Fruit fly (Drosophila melanogaster): ENCODE results near the gene PIG-K.

PIG-K gene

DNA sequence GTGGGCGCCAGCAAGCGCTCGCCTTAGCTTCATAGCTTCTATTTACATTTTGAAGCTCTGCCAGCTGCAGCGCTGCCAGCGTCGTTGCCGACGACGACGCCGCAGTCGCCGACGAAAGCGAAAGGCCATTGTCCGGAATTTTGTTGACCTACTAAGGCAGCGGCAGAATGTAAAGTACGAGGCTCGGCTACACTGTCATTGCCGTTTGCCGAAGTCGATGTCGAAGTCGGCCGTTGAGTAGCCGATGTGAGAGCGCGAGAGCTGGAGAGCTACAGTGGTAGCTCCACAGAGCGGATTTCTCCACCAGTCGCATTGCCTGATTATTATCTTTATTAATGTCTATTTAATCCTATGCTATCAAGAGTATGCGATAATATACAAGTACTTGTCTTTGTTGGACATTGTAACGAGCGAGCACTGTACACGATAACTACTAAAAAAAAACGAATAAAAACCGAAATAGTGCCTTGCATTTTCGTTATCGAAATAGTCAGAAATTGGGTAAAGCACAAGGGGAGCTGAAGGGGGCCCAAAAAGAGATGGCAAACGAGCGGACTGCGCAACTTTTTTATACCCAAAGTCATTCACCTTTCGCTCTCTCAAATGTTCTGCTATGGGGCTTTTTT lies 45.5 kb downstream of the PIG-K start (continued):
- TF ChIP-seq chn (GFP tag; optimal IDR thresholded peaks at IDR 0.05): peak; percentile 92
- TF ChIP-seq CG5245 (GFP tag; optimal IDR thresholded peaks at IDR 0.05): peak; percentile 94
- peak; percentile 85 for TF ChIP-seq CG13894 (tag; optimal IDR thresholded peaks at IDR 0.05)
- TF ChIP-seq gro (GFP tag; optimal IDR thresholded peaks at IDR 0.05): peak; percentile 83
- TF ChIP-seq Doc2 (GFP tag; IDR thresholded peaks at IDR 0.05): peak; percentile 87
- peak; percentile 92 for TF ChIP-seq jigr1 (GFP tag; IDR thresholded peaks at IDR 0.05)
- peak; percentile 90 for TF ChIP-seq CG1792 (GFP tag; optimal IDR thresholded peaks at IDR 0.05)
- peak; percentile 92 for TF ChIP-seq Dek (tag; optimal IDR thresholded peaks at IDR 0.05)
- peak; percentile 78 for TF ChIP-seq eyg (GFP tag; optimal IDR thresholded peaks at IDR 0.05)
- TF ChIP-seq sr (GFP tag; IDR thresholded peaks at IDR 0.05): peak; percentile 90
- peak; percentile 89 for TF ChIP-seq gt (GFP tag; IDR thresholded peaks at IDR 0.05)
- peak; percentile 86 to 95 for TF ChIP-seq Pdp1 (GFP tag; optimal IDR thresholded peaks at IDR 0.05)
- TF ChIP-seq CG17912 (GFP tag; optimal IDR thresholded peaks at IDR 0.05): peak; percentile 97
- TF ChIP-seq CG8388 (GFP tag; optimal IDR thresholded peaks at IDR 0.05): peak; percentile 91
- 0 out of 2 replicates have a peak, but pooled peaks have one; percentile 24 for TF ChIP-seq CG13287 (GFP tag; IDR thresholded peaks at IDR 0.05; ENCODE audit: partially characterized antibody)
- TF ChIP-seq CG2889 (GFP tag; IDR thresholded peaks at IDR 0.05): peak; percentile 91
- TF ChIP-seq CG9797 (GFP tag; optimal IDR thresholded peaks at IDR 0.05): peak; percentile 2
- peak; percentile 91 for TF ChIP-seq CrebB (tag; optimal IDR thresholded peaks at IDR 0.05)
- TF ChIP-seq Sox100B (GFP tag; optimal IDR thresholded peaks at IDR 0.05): peak; percentile 91
- peak; percentile 91 for TF ChIP-seq tap (tag; optimal IDR thresholded peaks at IDR 0.05)
- peak; percentile 61 for TF ChIP-seq abd-A (tag; optimal IDR thresholded peaks at IDR 0.05)
- TF ChIP-seq E2f2 (GFP tag; IDR thresholded peaks at IDR 0.05): peak; percentile 75
- peak; percentile 97 for TF ChIP-seq Ada2b (GFP tag; IDR thresholded peaks at IDR 0.05)
- peak; percentile 25 for TF ChIP-seq pros (GFP tag; optimal IDR thresholded peaks at IDR 0.05)
- peak; percentile 92 for TF ChIP-seq Atf-2 (GFP tag; optimal IDR thresholded peaks at IDR 0.05)
- peak; percentile 96 for TF ChIP-seq gce (GFP tag; IDR thresholded peaks at IDR 0.05)
- no peak for TF ChIP-seq knrl (GFP tag; IDR thresholded peaks at IDR 0.05; ENCODE audit: partially characterized antibody)
- peak; percentile 93 for TF ChIP-seq CG11247 (GFP tag; IDR thresholded peaks at IDR 0.05)
- peak; percentile 94 for TF ChIP-seq CG3847 (GFP tag; IDR thresholded peaks at IDR 0.05)
- TF ChIP-seq CG6689 (GFP tag; IDR thresholded peaks at IDR 0.05): peak; percentile 94
- peak; percentile 98 for TF ChIP-seq ken (GFP tag; IDR thresholded peaks at IDR 0.05)
- TF ChIP-seq CG33557 (GFP tag; optimal IDR thresholded peaks at IDR 0.05): peak; percentile 13
- no peak for TF ChIP-seq CG16813 (GFP tag; IDR thresholded peaks at IDR 0.05; ENCODE audit: partially characterized antibody)
- TF ChIP-seq CG31441 (GFP tag; IDR thresholded peaks at IDR 0.05): peak; percentile 93
- peak; percentile 86 for TF ChIP-seq CG18262 (tag; optimal IDR thresholded peaks at IDR 0.05)
- peak; percentile 95 for TF ChIP-seq CG7372 (GFP tag; IDR thresholded peaks at IDR 0.05)
- TF ChIP-seq Adf1 (GFP tag; IDR thresholded peaks at IDR 0.05): peak; percentile 91
- peak; percentile 94 for TF ChIP-seq CG17328 (GFP tag; IDR thresholded peaks at IDR 0.05)
- TF ChIP-seq C15 (GFP tag; IDR thresholded peaks at IDR 0.05): peak; percentile 88
- TF ChIP-seq sqz (GFP tag; optimal IDR thresholded peaks at IDR 0.05): peak; percentile 97
- peak; percentile 59 for TF ChIP-seq sima (GFP tag; optimal IDR thresholded peaks at IDR 0.05)
- no peak for TF ChIP-seq zf30C (GFP tag; optimal IDR thresholded peaks at IDR 0.05)
- peak; percentile 97 for TF ChIP-seq CG13424 (tag; optimal IDR thresholded peaks at IDR 0.05)
- peak; percentile 91 for TF ChIP-seq CG16779 (GFP tag; IDR thresholded peaks at IDR 0.05)
- TF ChIP-seq HHEX (GFP tag; optimal IDR thresholded peaks at IDR 0.05): peak; percentile 93
- peak; percentile 78 for TF ChIP-seq crc (GFP tag; optimal IDR thresholded peaks at IDR 0.05)
- TF ChIP-seq CG12744 (GFP tag; optimal IDR thresholded peaks at IDR 0.05): peak; percentile 82
- TF ChIP-seq dati (GFP tag; IDR thresholded peaks at IDR 0.05): peak; percentile 90
- TF ChIP-seq CG8924 (tag; optimal IDR thresholded peaks at IDR 0.05): peak; percentile 93
- TF ChIP-seq Six4 (GFP tag; optimal IDR thresholded peaks at IDR 0.05): peak; percentile 92
